Worm (Caenorhabditis elegans) whole organism, L1 larva: Measurements from ENCODE around the gene mks-5.

Experiments
- blmp-1 ChIP-seq: fragments of 150-350 bp; optimal IDR thresholded peaks from 2 replicates; lab custom pipeline; 2014; ENCODE audit warnings: missing biosample characterization, missing genetic modification characterization
- fos-1 ChIP-seq: fragments of 150-350 bp; optimal IDR thresholded peaks from 2 replicates; lab custom pipeline; 2014; ENCODE audit warnings: missing biosample characterization, missing genetic modification characterization

ce11 chrII:10675302-10675701 is 44.7 kb upstream of the mks-5 start, which contains the start of gene ptb-1:
- TF ChIP-seq fos-1 (tag; lab: Kevin White, UChicago) (no peak), blmp-1 (tag; lab: Kevin White, UChicago) (no peak)
